Fruit fly (Drosophila melanogaster) whole organism, embryonic: Measurements from ENCODE around the gene CG31638.
A peak's percentile ranks its signal among the peaks of the same experiment; 100 is the strongest.

Experiments used
- CG12104 ChIP-seq: fragments of 200-800 bp; sonication (Bioruptor generic); optimal IDR thresholded peaks from 3 replicates; lab custom pipeline; 2016; ENCODE audit warnings: missing biosample characterization, missing genetic modification characterization
- CG12155 ChIP-seq: fragments of 200-800 bp; sonication (Bioruptor generic); optimal IDR thresholded peaks from 3 replicates; lab custom pipeline; 2016; ENCODE audit warnings: missing biosample characterization, missing genetic modification characterization
- CG32772 ChIP-seq: fragments of 200-800 bp; sonication (Bioruptor generic); IDR thresholded peaks from 2 replicates; pipeline ENCODE4 v1.3.6; 2022; ENCODE audit warnings: missing biosample characterization, missing genetic modification characterization
- CG3847 ChIP-seq: fragments of 200-800 bp; sonication (Bioruptor generic); IDR thresholded peaks from 2 replicates; pipeline ENCODE4 v1.3.6; 2022; ENCODE audit warnings: missing biosample characterization, missing genetic modification characterization
- CG4360 ChIP-seq: fragments of 200-800 bp; sonication (Bioruptor generic); IDR thresholded peaks from 2 replicates; pipeline ENCODE4 v1.3.6; 2022; ENCODE audit warnings: missing biosample characterization, missing genetic modification characterization
- Deaf1 ChIP-seq: fragments of 200-800 bp; optimal IDR thresholded peaks from 3 replicates; lab custom pipeline; 2019; ENCODE audit warnings: missing biosample characterization, mild to moderate bottlenecking, missing genetic modification characterization, moderate library complexity
- Dfd ChIP-seq, 2 experiments: fragments of >200 bp; optimal IDR thresholded peaks; 2 replicates each; lab custom pipeline; 2017; ENCODE audit warnings: missing biosample characterization in 2 of 2, missing genetic modification characterization in 2 of 2
- Fer3 ChIP-seq: fragments of 200-800 bp; sonication (Bioruptor generic); optimal IDR thresholded peaks from 2 replicates; lab custom pipeline; 2018; ENCODE audit warnings: missing biosample characterization, mild to moderate bottlenecking, missing genetic modification characterization, moderate library complexity
- Hr78 ChIP-seq, 2 experiments: fragments of 200-800 bp in 1 of 2; fragments of >200 bp in 1 of 2; sonication (Bioruptor generic) in 1 of 2; optimal IDR thresholded peaks; 2 replicates each; lab custom pipeline; 2017 to 2019; ENCODE audit warnings: missing biosample characterization in 2 of 2, missing genetic modification characterization in 2 of 2, mild to moderate bottlenecking in 1 of 2, moderate library complexity in 1 of 2
- lbe ChIP-seq: fragments of 200-800 bp; sonication (Bioruptor generic); optimal IDR thresholded peaks from 2 replicates; lab custom pipeline; 2016; ENCODE audit warnings: missing biosample characterization, mild to moderate bottlenecking, missing genetic modification characterization
- row ChIP-seq: fragments of 200-800 bp; sonication (Bioruptor generic); IDR thresholded peaks from 3 replicates; pipeline ENCODE4 v1.3.6; 2022; ENCODE audit warnings: missing biosample characterization, missing genetic modification characterization

DNA sequence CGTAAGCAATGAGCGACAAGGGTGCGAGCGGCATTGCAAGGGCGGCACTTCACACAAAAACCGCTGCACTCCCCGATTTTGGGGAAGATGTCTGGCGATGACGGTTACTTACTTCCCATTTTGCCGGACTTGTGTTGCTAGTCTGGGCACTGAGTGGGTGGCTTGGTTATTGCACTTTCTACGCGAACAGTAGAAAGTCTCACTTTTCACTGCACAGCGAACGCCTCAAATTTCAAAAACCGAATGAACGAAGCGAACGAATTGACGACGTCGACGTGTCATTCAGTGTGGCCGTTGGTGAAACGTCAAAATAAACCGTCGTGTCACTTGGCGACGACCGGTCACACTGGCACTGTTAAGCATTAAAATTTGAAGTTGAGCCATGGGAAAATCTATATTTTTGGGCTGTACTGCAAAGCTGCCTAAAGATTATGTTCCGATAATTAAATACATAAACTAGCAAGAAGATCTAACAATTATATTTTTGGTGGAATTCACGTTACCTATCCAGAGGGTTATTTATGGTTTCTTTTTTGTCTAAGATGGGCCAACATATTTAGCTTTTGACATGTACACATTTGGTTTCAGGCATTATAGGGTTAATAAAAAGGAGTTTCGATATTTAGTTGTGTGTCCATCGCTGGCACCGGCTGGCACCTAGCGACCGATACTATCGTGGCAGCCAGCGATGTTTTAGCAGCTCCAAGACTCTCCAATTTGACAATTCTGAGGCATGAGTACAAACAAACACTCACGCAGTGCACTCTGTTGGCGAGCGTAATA, 10.5 kb upstream of the CG31638 start, which contains the start of the genes Sec61alpha and Daxx:
- TF ChIP-seq lbe (GFP tag; lab: Kevin White, UChicago) (peak; percentile 76), Fer3 (tag; lab: Kevin White, UChicago) (peak; percentile 82), CG3847 (peak; percentile 88), CG32772 (GFP tag; lab: Robert Waterston, UW) (peak; percentile 79), CG12104 (peak; percentile 70), Hr78 (GFP tag; optimal IDR thresholded peaks at IDR 0.05; lab: Kevin White, UChicago) (peak in 1 of 2 experiments; percentile 38), row (GFP tag; lab: Robert Waterston, UW) (peak; percentile 94), Dfd (GFP tag; optimal IDR thresholded peaks at IDR 0.05; lab: Kevin White, UChicago) (no peak), CG12155 (GFP tag; lab: Kevin White, UChicago) (peak; percentile 88), CG4360 (GFP tag; lab: Robert Waterston, UW) (no peak), Deaf1 (peak; percentile 97)
